Worm (Caenorhabditis elegans): ENCODE measurements around the gene T27A10.6.

ce11 chrX:3645924-3646323, 49.8 kb upstream of the T27A10.6 start:
- no peak for TF ChIP-seq F39B2.1 (GFP tag; IDR thresholded peaks at IDR 0.05)
- TF ChIP-seq rpc-1 (optimal IDR thresholded peaks at IDR 0.05): no peak
- no peak for TF ChIP-seq rpc-1 (tag; optimal IDR thresholded peaks at IDR 0.05)
- TF ChIP-seq mel-28 (tag; optimal IDR thresholded peaks at IDR 0.05; ENCODE audit: borderline replicate concordance): no peak
- TF ChIP-seq lin-35 (GFP tag; optimal IDR thresholded peaks at IDR 0.05): no peak
- TF ChIP-seq nhr-120 (GFP tag; IDR thresholded peaks at IDR 0.05): no peak
- TF ChIP-seq F10E7.11 (tag; optimal IDR thresholded peaks at IDR 0.05): no peak
- TF ChIP-seq F57C9.4 (tag; optimal IDR thresholded peaks at IDR 0.05): no peak
- no peak for TF ChIP-seq ceh-40 (GFP tag; IDR thresholded peaks at IDR 0.05)
